Fruit fly (Drosophila melanogaster): ENCODE results near the gene CG32333.

Gene CG32333

DNA sequence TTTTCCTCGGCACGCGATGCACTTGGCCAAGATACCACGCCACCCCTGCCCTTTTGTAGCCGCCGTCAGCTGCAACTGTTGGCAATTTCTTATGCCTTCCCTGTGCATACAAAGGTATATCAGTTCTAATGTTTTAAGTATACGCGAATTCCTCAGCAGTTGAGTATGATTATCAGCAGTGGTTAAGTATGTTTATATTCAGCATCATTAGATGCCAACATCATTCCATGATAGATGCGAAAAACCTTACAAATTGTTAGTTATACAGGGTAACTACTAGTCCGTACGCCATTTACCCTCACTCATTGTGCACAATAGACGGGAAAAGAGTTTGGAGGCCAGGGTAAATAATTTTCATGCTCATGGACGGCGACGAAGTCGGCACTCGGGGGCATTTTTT, 3.9 kb downstream of the CG32333 start (continued):
- TF ChIP-seq CG6808 (GFP tag; optimal IDR thresholded peaks at IDR 0.05): no peak
- no peak for TF ChIP-seq topi (GFP tag; optimal IDR thresholded peaks at IDR 0.05)
- TF ChIP-seq achi (GFP tag; optimal IDR thresholded peaks at IDR 0.05): no peak
- no peak for TF ChIP-seq dsx (GFP tag; optimal IDR thresholded peaks at IDR 0.05; ENCODE audit: poor library complexity, severe bottlenecking)
- TF ChIP-seq CG8632 (GFP tag; optimal IDR thresholded peaks at IDR 0.05): peak; percentile 6
- TF ChIP-seq vri (GFP tag; optimal IDR thresholded peaks at IDR 0.05): no peak
- no peak for TF ChIP-seq Eip93F (GFP tag; optimal IDR thresholded peaks at IDR 0.05)
- no peak for TF ChIP-seq CG11762 (GFP tag; optimal IDR thresholded peaks at IDR 0.05; ENCODE audit: insufficient read depth)
- TF ChIP-seq Lpt (GFP tag; optimal IDR thresholded peaks at IDR 0.05): peak; percentile 16
- peak; percentile 8 for TF ChIP-seq CG1621 (tag; optimal IDR thresholded peaks at IDR 0.05)
- TF ChIP-seq pdm3 (GFP tag; optimal IDR thresholded peaks at IDR 0.05): peak; percentile 62
- peak; percentile 7 for TF ChIP-seq Sox102F (GFP tag; optimal IDR thresholded peaks at IDR 0.05)
- no peak for TF ChIP-seq svp (GFP tag)
- no peak for TF ChIP-seq spab (GFP tag; optimal IDR thresholded peaks at IDR 0.05)
- TF ChIP-seq CG6163 (GFP tag; IDR thresholded peaks at IDR 0.05): peak; percentile 58; the same call in 2 of the 3 replicates
- TF ChIP-seq CG15336 (GFP tag; IDR thresholded peaks at IDR 0.05): peak; percentile 62
- no peak for TF ChIP-seq CG3919 (GFP tag; optimal IDR thresholded peaks at IDR 0.05)
- no peak for TF ChIP-seq esn (GFP tag; optimal IDR thresholded peaks at IDR 0.05)
- peak; percentile 61 for TF ChIP-seq CG8119 (GFP tag; IDR thresholded peaks at IDR 0.05)
- no peak for TF ChIP-seq CG6854 (GFP tag; optimal IDR thresholded peaks at IDR 0.05)
- peak; percentile 4 for TF ChIP-seq CG31627 (GFP tag; optimal IDR thresholded peaks at IDR 0.05)
- no peak for TF ChIP-seq dac (GFP tag; optimal IDR thresholded peaks at IDR 0.05)
- no peak for TF ChIP-seq cyc (GFP tag; optimal IDR thresholded peaks at IDR 0.05)
- peak; percentile 27 for TF ChIP-seq Hr39 (GFP tag; optimal IDR thresholded peaks at IDR 0.05)
- no peak for TF ChIP-seq CG11902 (GFP tag; optimal IDR thresholded peaks at IDR 0.05)
- peak; percentile 1 for TF ChIP-seq Met (GFP tag; optimal IDR thresholded peaks at IDR 0.05)
- TF ChIP-seq Sox15 (GFP tag; optimal IDR thresholded peaks at IDR 0.05): no peak
- TF ChIP-seq CG8319 (GFP tag; optimal IDR thresholded peaks at IDR 0.05): no peak
- TF ChIP-seq fd85E (GFP tag; optimal IDR thresholded peaks at IDR 0.05): no peak
- TF ChIP-seq Eip78C (GFP tag): no peak
- TF ChIP-seq Hr4 (GFP tag; optimal IDR thresholded peaks at IDR 0.05): peak; percentile 52
- TF ChIP-seq acj6 (GFP tag; optimal IDR thresholded peaks at IDR 0.05): peak; percentile 56
- TF ChIP-seq net (GFP tag; optimal IDR thresholded peaks at IDR 0.05): peak; percentile 21
- no peak for TF ChIP-seq CG10669 (GFP tag; optimal IDR thresholded peaks at IDR 0.05)
- TF ChIP-seq CG16779 (tag; optimal IDR thresholded peaks at IDR 0.05): no peak
- no peak for TF ChIP-seq CG4318 (GFP tag; optimal IDR thresholded peaks at IDR 0.05)
- TF ChIP-seq Ets96B (tag; optimal IDR thresholded peaks at IDR 0.05): no peak
- peak; percentile 21 for TF ChIP-seq CG10631 (GFP tag; optimal IDR thresholded peaks at IDR 0.05)

DNA sequence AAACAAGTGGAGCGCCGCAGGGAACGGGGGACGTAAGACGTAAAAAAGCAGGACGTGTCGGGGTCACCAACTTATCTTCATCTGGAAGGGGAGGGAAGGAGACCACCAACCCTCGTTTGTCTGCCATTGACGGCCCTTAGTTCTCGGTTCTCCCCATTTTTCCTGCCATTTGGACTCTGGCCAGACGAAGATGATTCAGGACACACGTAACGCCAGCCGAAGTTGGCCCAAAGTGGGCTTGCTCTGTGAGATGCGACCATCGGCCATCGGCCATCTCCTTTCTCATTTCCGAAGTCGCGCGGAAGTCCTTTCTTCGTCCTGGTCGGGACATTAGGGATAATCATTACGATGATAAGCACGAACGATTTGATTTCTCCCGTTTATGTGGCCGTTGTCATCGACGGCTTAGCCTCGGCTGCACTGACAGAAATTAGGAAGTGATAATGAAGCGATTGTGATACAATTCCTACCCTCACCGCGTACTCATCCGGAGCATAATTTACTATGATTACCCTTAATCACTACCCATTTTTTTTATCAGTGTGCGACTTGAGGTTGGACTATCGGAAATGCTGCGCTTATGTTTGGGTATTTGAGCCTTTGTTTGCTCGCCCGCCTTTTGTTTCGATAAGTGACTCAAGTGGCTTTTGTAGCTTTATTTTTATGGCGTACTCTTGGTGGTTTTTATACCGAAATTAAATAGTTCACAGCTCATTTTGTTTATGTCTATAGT, 5.3 kb downstream of the CG32333 start:
- no peak for TF ChIP-seq CG9139 (GFP tag; optimal IDR thresholded peaks at IDR 0.05)
- TF ChIP-seq Hr39 (GFP tag; optimal IDR thresholded peaks at IDR 0.05): no peak
- TF ChIP-seq lz (GFP tag; optimal IDR thresholded peaks at IDR 0.05): no peak
- no peak for TF ChIP-seq net (GFP tag; optimal IDR thresholded peaks at IDR 0.05)
- no peak for TF ChIP-seq CG10631 (GFP tag; optimal IDR thresholded peaks at IDR 0.05)
- no peak for TF ChIP-seq CG8119 (GFP tag; IDR thresholded peaks at IDR 0.05)
- TF ChIP-seq CG11902 (GFP tag; optimal IDR thresholded peaks at IDR 0.05): no peak
- no peak for TF ChIP-seq CG6808 (GFP tag; optimal IDR thresholded peaks at IDR 0.05)
- no peak for TF ChIP-seq salr (GFP tag; optimal IDR thresholded peaks at IDR 0.05)
- no peak for TF ChIP-seq dsx (GFP tag; optimal IDR thresholded peaks at IDR 0.05; ENCODE audit: poor library complexity, severe bottlenecking)
- no peak for TF ChIP-seq Sox14 (GFP tag; optimal IDR thresholded peaks at IDR 0.05)
- TF ChIP-seq svp (GFP tag): no peak
- no peak for TF ChIP-seq CG3919 (GFP tag; optimal IDR thresholded peaks at IDR 0.05)
- TF ChIP-seq ss (GFP tag; optimal IDR thresholded peaks at IDR 0.05): no peak
